Worm (Caenorhabditis elegans): Measurements from ENCODE around the gene C14A6.7.

ce11 chrV:18131049-18131448, 37.1 kb downstream of the C14A6.7 start, which contains the start of gene Y37H2A.12:
- TF ChIP-seq pqm-1 (tag; optimal IDR thresholded peaks at IDR 0.05) (no peak), lin-13 (GFP tag; optimal IDR thresholded peaks at IDR 0.05) (no peak), ama-1 (optimal IDR thresholded peaks at IDR 0.05) (no peak), egl-27 (tag; optimal IDR thresholded peaks at IDR 0.05) (no peak), efl-1 (optimal IDR thresholded peaks at IDR 0.05) (no peak), efl-1 (GFP tag; optimal IDR thresholded peaks at IDR 0.05 in 1 of 2) (no peak), lin-15B (tag; optimal IDR thresholded peaks at IDR 0.05) (no peak), zip-4 (GFP tag; optimal IDR thresholded peaks at IDR 0.05) (no peak), hpl-2 (GFP tag; optimal IDR thresholded peaks at IDR 0.05) (no peak), nhr-71 (tag; optimal IDR thresholded peaks at IDR 0.05) (no peak), nhr-237 (tag; optimal IDR thresholded peaks at IDR 0.05) (no peak), fkh-10 (GFP tag; optimal IDR thresholded peaks at IDR 0.05) (no peak), C34B4.2 (tag; optimal IDR thresholded peaks at IDR 0.05) (no peak)
